Worm (Caenorhabditis elegans) whole organism, young adult: ENCODE measurements around the gene atf-7.

ENCODE experiments used
- B0336.3 ChIP-seq: fragments of 200-800 bp; sonication (Bioruptor generic); IDR thresholded peaks from 2 replicates; pipeline ENCODE4 v1.3.6; 2022; ENCODE audit warnings: missing genetic modification characterization, missing compliant biosample characterization
- C17E4.6 ChIP-seq: fragments of 200-800 bp; sonication (Bioruptor generic); IDR thresholded peaks from 2 replicates; pipeline ENCODE4 v1.3.6; 2022; ENCODE audit warnings: missing genetic modification reagents, missing genetic modification characterization, missing compliant biosample characterization
- D2030.7 ChIP-seq: fragments of 200-800 bp; sonication (Bioruptor generic); IDR thresholded peaks from 2 replicates; pipeline ENCODE4 v1.3.6; 2022; ENCODE audit warnings: missing genetic modification reagents, missing genetic modification characterization, missing compliant biosample characterization
- F52B5.7 ChIP-seq: sonication (generic microtip); optimal IDR thresholded peaks from 2 replicates; lab custom pipeline; 2016; ENCODE audit warnings: mild to moderate bottlenecking, missing genetic modification characterization, missing compliant biosample characterization
- F55B11.4 ChIP-seq: sonication (generic microtip); optimal IDR thresholded peaks from 2 replicates; lab custom pipeline; 2016; ENCODE audit warnings: missing compliant biosample characterization, missing genetic modification characterization, borderline replicate concordance; ENCODE audit not compliant: insufficient read depth
- F57A8.1 ChIP-seq: fragments of 200-800 bp; sonication (Bioruptor generic); optimal IDR thresholded peaks from 2 replicates; lab custom pipeline; 2018; ENCODE audit warnings: mild to moderate bottlenecking, missing genetic modification characterization, moderate library complexity, missing compliant biosample characterization
- K12H6.12 ChIP-seq: fragments of 200-800 bp; sonication (Bioruptor generic); optimal IDR thresholded peaks from 2 replicates; lab custom pipeline; 2018; ENCODE audit warnings: mild to moderate bottlenecking, missing genetic modification characterization, missing compliant biosample characterization
- T07F8.4 ChIP-seq: sonication (generic microtip); optimal IDR thresholded peaks from 2 replicates; lab custom pipeline; 2016; ENCODE audit warnings: mild to moderate bottlenecking, missing genetic modification characterization, moderate library complexity, missing compliant biosample characterization
- T26A5.8 ChIP-seq: sonication (generic microtip); optimal IDR thresholded peaks from 2 replicates; lab custom pipeline; 2016; ENCODE audit warnings: missing genetic modification characterization, missing compliant biosample characterization
- Y56A3A.18 ChIP-seq: fragments of 200-800 bp; sonication (Bioruptor generic); IDR thresholded peaks from 2 replicates; pipeline ENCODE4 v1.3.6; 2022; ENCODE audit warnings: missing genetic modification reagents, missing genetic modification characterization, missing compliant biosample characterization
- attf-3 ChIP-seq: fragments of 200-800 bp; sonication (Bioruptor generic); conservative IDR thresholded peaks from 2 replicates; pipeline ENCODE4 v1.3.6; 2022; ENCODE audit warnings: missing genetic modification reagents, missing genetic modification characterization, missing compliant biosample characterization
- bed-1 ChIP-seq: fragments of 200-800 bp; sonication (Bioruptor generic); IDR thresholded peaks from 2 replicates; pipeline ENCODE4 v1.3.6; 2022; ENCODE audit warnings: missing genetic modification reagents, missing genetic modification characterization, missing compliant biosample characterization
- ccch-3 ChIP-seq: fragments of 200-800 bp; sonication (Bioruptor generic); optimal IDR thresholded peaks from 2 replicates; lab custom pipeline; 2018; ENCODE audit warnings: mild to moderate bottlenecking, missing genetic modification characterization, missing compliant biosample characterization
- ceh-100 ChIP-seq: fragments of 200-800 bp; sonication (Bioruptor generic); IDR thresholded peaks from 2 replicates; pipeline ENCODE4 v1.3.6; 2022; ENCODE audit warnings: missing genetic modification reagents, missing genetic modification characterization, missing compliant biosample characterization
- ceh-27 ChIP-seq: fragments of 200-800 bp; sonication (Bioruptor generic); optimal IDR thresholded peaks from 2 replicates; lab custom pipeline; 2018; ENCODE audit warnings: mild to moderate bottlenecking, missing genetic modification characterization, moderate library complexity, missing compliant biosample characterization
- ceh-79 ChIP-seq: sonication (generic microtip); optimal IDR thresholded peaks from 2 replicates; lab custom pipeline; 2017; ENCODE audit warnings: mild to moderate bottlenecking, missing genetic modification characterization, missing compliant biosample characterization
- ceh-91 ChIP-seq: fragments of 200-800 bp; sonication (Bioruptor generic); IDR thresholded peaks from 2 replicates; pipeline ENCODE4 v1.3.6; 2022; ENCODE audit warnings: missing genetic modification reagents, missing genetic modification characterization, missing compliant biosample characterization
- chd-7 ChIP-seq: sonication (generic microtip); optimal IDR thresholded peaks from 2 replicates; lab custom pipeline; 2016; ENCODE audit warnings: mild to moderate bottlenecking, missing genetic modification characterization, moderate library complexity, missing compliant biosample characterization
- dpff-1 ChIP-seq: sonication (generic microtip); optimal IDR thresholded peaks from 2 replicates; lab custom pipeline; 2017; ENCODE audit warnings: mild to moderate bottlenecking, missing genetic modification characterization, missing compliant biosample characterization
- efl-1 ChIP-seq: fragments of 150-350 bp; optimal IDR thresholded peaks from 2 replicates; lab custom pipeline; 2014; ENCODE audit warnings: missing biosample characterization, missing genetic modification reagents, missing genetic modification characterization
- egrh-3 ChIP-seq: fragments of 200-800 bp; sonication (Bioruptor generic); IDR thresholded peaks from 2 replicates; pipeline ENCODE4 v1.3.6; 2022; ENCODE audit warnings: missing genetic modification reagents, missing genetic modification characterization, missing compliant biosample characterization
- ets-4 ChIP-seq: fragments of 200-800 bp; sonication (Bioruptor generic); optimal IDR thresholded peaks from 2 replicates; lab custom pipeline; 2018; ENCODE audit warnings: mild to moderate bottlenecking, missing genetic modification characterization, missing compliant biosample characterization
- fkh-3 ChIP-seq: sonication (generic microtip); optimal IDR thresholded peaks from 2 replicates; lab custom pipeline; 2016; ENCODE audit warnings: mild to moderate bottlenecking, missing genetic modification characterization, missing compliant biosample characterization
- gei-17 ChIP-seq: fragments of 200-800 bp; sonication (Bioruptor generic); optimal IDR thresholded peaks from 2 replicates; lab custom pipeline; 2018; ENCODE audit warnings: mild to moderate bottlenecking, missing genetic modification characterization, missing compliant biosample characterization
- him-1 ChIP-seq: sonication (generic microtip); optimal IDR thresholded peaks from 2 replicates; lab custom pipeline; 2016; ENCODE audit warnings: missing genotype, missing genetic modification reagents, missing genetic modification characterization, missing compliant biosample characterization
- hlh-12 ChIP-seq: sonication (generic microtip); optimal IDR thresholded peaks from 2 replicates; lab custom pipeline; 2016; ENCODE audit warnings: missing genetic modification characterization, missing compliant biosample characterization
- lin-40 ChIP-seq: sonication (generic microtip); optimal IDR thresholded peaks from 2 replicates; lab custom pipeline; 2016; ENCODE audit warnings: missing genetic modification characterization, mild to moderate bottlenecking, missing compliant biosample characterization, missing genotype, missing genetic modification reagents
- lsy-27 ChIP-seq: sonication (generic microtip); optimal IDR thresholded peaks from 2 replicates; lab custom pipeline; 2017; ENCODE audit warnings: missing genetic modification characterization, mild to moderate bottlenecking, missing compliant biosample characterization, antibody characterized with exemption, missing genotype, borderline replicate concordance; ENCODE audit not compliant: insufficient read depth
- madf-10 ChIP-seq: sonication (generic microtip); optimal IDR thresholded peaks from 2 replicates; lab custom pipeline; 2016; ENCODE audit warnings: mild to moderate bottlenecking, missing genetic modification characterization, missing compliant biosample characterization
- madf-3 ChIP-seq: fragments of 200-800 bp; sonication (Bioruptor generic); IDR thresholded peaks from 2 replicates; pipeline ENCODE4 v1.3.6; 2022; ENCODE audit warnings: missing genetic modification reagents, missing genetic modification characterization, missing compliant biosample characterization
- madf-6 ChIP-seq: fragments of 200-800 bp; sonication (Bioruptor generic); IDR thresholded peaks from 2 replicates; pipeline ENCODE4 v1.3.6; 2022; ENCODE audit warnings: missing genetic modification reagents, missing genetic modification characterization, missing compliant biosample characterization
- mxl-1 ChIP-seq: sonication (generic microtip); optimal IDR thresholded peaks from 2 replicates; lab custom pipeline; 2016; ENCODE audit warnings: missing genetic modification characterization, missing compliant biosample characterization
- nfyb-1 ChIP-seq: fragments of 200-800 bp; sonication (Bioruptor generic); IDR thresholded peaks from 2 replicates; pipeline ENCODE4 v1.3.6; 2022; ENCODE audit warnings: missing genetic modification reagents, missing genetic modification characterization, missing compliant biosample characterization
- nhr-80 ChIP-seq: sonication (generic microtip); optimal IDR thresholded peaks from 2 replicates; lab custom pipeline; 2016; ENCODE audit warnings: missing genetic modification characterization, missing compliant biosample characterization
- nhr-90 ChIP-seq: sonication (generic microtip); optimal IDR thresholded peaks from 2 replicates; lab custom pipeline; 2016; ENCODE audit warnings: missing genotype, mild to moderate bottlenecking, missing genetic modification characterization, missing compliant biosample characterization
- pbrm-1 ChIP-seq: fragments of 200-800 bp; sonication (Bioruptor generic); IDR thresholded peaks from 2 replicates; pipeline ENCODE4 v1.3.6; 2022; ENCODE audit warnings: missing genetic modification reagents, missing genetic modification characterization, missing compliant biosample characterization
- rcor-1 ChIP-seq: fragments of 200-800 bp; sonication (Bioruptor generic); IDR thresholded peaks from 2 replicates; pipeline ENCODE4 v1.3.6; 2022; ENCODE audit warnings: missing genetic modification reagents, missing genetic modification characterization, missing compliant biosample characterization
- rpc-1 ChIP-seq, 2 experiments: fragments of 150-350 bp in 1 of 2; sonication (generic microtip) in 1 of 2; optimal IDR thresholded peaks; 2 replicates each; lab custom pipeline; 2014 to 2018; ENCODE audit warnings: missing biosample characterization in 1 of 2, missing genetic modification characterization in 1 of 2, missing genetic modification reagents in 1 of 2, missing genotype in 1 of 2
- sea-2 ChIP-seq: fragments of 200-800 bp; sonication (Bioruptor generic); IDR thresholded peaks from 2 replicates; pipeline ENCODE4 v1.3.6; 2022; ENCODE audit warnings: missing genetic modification characterization, missing compliant biosample characterization
- snpc-1.1 ChIP-seq: sonication (generic microtip); optimal IDR thresholded peaks from 2 replicates; lab custom pipeline; 2017; ENCODE audit warnings: missing genetic modification characterization, mild to moderate bottlenecking, missing compliant biosample characterization, antibody characterized with exemption, moderate library complexity, missing genotype, missing genetic modification reagents; ENCODE audit not compliant: insufficient read depth
- ztf-22 ChIP-seq: fragments of 200-800 bp; sonication (Bioruptor generic); optimal IDR thresholded peaks from 2 replicates; lab custom pipeline; 2018; ENCODE audit warnings: mild to moderate bottlenecking, missing genetic modification characterization, moderate library complexity, missing compliant biosample characterization
- ztf-28 ChIP-seq: fragments of 200-800 bp; sonication (Bioruptor generic); IDR thresholded peaks from 2 replicates; pipeline ENCODE4 v1.3.6; 2022; ENCODE audit warnings: missing genetic modification reagents, missing genetic modification characterization, missing compliant biosample characterization

Gene atf-7

DNA sequence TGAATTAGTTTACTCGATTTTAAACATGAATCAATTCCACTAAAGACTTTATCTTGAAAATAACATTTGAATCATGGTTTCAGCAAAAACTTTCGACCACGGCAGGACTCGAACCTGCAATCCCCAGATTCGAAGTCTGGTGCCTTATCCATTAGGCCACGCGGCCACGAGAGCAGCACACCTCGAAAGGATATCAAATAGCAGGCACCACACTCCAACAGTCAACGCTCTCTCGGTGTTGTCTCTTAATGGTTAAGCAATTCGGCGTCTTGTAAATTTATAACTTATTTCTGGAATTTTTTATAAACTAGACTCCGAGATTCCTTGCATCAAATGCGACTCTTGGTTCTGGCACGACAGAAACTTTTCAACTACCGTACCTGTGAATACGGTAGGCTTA is 28.1 kb downstream of the atf-7 start (continued):
- TF ChIP-seq lsy-27 (tag; lab: Kevin White, UChicago) (no peak), chd-7 (tag; lab: Kevin White, UChicago) (peak; percentile 64), gei-17 (GFP tag; lab: Kevin White, UChicago) (no peak), Y56A3A.18 (GFP tag; lab: Robert Waterston, UW) (peak; percentile 78; the same call in 1 of the 2 replicates), fkh-3 (tag; lab: Kevin White, UChicago) (peak; percentile 75), D2030.7 (GFP tag; lab: Robert Waterston, UW) (peak; percentile 55)

DNA sequence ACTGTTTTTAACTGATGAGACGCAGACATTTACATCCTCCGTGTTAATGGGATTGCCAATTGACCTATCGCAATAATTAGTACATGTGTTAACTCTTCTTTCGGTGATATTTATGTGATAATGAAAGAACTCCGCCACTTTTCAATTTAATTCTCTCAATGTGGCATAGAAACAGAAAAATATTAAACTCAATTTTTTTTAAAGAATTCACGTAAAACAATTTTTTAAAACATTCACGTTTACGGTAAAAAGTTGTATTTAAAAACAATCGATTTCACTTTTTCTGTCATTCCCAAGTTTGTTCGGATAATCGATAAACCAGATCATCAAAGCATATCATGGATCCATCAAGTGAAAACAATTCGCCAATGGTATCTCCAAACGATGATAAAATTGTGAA is 30.0 kb downstream of the atf-7 start, which contains the start of gene mstr-2:
TSS of gene mstr-2 (plus strand) at position 301 of the 400 bp plus-strand sequence.
- no peak for TF ChIP-seq F57A8.1 (GFP tag; lab: Kevin White, UChicago)
- TF ChIP-seq T07F8.4 (tag; lab: Kevin White, UChicago) = no peak
- TF ChIP-seq attf-3 = no peak
- no peak for TF ChIP-seq ceh-100

DNA sequence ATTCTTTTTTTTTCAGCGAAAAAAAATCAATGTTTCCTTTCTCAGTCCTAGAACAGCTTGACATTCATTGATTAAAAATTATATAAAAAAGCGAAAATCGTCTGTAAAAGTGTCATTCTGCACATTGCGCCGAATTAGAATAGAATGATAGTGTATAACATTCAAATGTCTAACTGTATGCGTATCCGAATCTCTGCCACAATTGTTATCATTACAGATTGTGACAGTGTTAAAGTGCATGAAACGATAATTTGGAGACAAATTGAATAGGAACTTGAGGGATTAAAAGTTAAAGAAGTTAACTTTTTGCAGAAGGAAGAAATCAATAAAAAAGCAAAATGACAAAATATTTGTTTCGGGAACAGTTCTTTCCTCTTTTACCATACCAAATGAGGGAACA is 30.5 kb downstream of the atf-7 start:
- TF ChIP-seq nhr-80 (tag; lab: Kevin White, UChicago) (peak; percentile 72), B0336.3 (GFP tag; lab: Robert Waterston, UW) (no peak)
- TF ChIP-seq, all 124 proteins: peak for 1

DNA sequence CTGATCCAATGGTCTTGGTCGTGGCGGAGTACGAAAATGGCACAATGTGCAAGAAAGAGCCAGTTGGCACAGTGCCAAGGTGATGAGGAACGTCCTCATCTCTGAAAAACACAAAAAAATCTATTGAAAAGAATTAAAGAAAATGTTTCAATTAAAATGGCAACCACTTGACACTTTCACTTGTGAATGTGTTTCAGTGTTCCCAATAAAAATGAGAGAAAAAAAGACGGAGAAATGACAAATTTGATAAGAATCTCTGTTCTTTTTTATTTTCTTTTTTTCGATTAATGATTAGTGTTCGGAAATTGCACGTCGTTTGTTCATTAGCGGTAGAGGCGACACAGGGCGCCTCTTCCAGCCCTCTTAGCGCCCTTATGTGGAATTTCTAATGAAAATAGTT is 31.6 kb downstream of the atf-7 start, which contains the start of gene ndg-4:
TSS of gene ndg-4 (minus strand) at position 101 of the 400 bp plus-strand sequence.
- no peak for TF ChIP-seq ztf-22 (GFP tag; lab: Kevin White, UChicago)
- no peak for TF ChIP-seq ccch-3 (GFP tag; lab: Kevin White, UChicago)
- no peak for TF ChIP-seq mxl-1 (tag; lab: Kevin White, UChicago)
- TF ChIP-seq nhr-90 (tag; lab: Kevin White, UChicago) = no peak
- no peak for TF ChIP-seq K12H6.12 (tag; lab: Kevin White, UChicago)
- no peak for TF ChIP-seq sea-2 (GFP tag; lab: Robert Waterston, UW)
- TF ChIP-seq F55B11.4 (tag; lab: Kevin White, UChicago) = no peak
- TF ChIP-seq bed-1 (GFP tag; lab: Robert Waterston, UW) = no peak
- TF ChIP-seq him-1 (tag; lab: Kevin White, UChicago) = no peak
- no peak for TF ChIP-seq nhr-80 (tag; lab: Kevin White, UChicago)
- no peak for TF ChIP-seq snpc-1.1 (tag; lab: Kevin White, UChicago)
- TF ChIP-seq efl-1 (GFP tag; lab: Kevin White, UChicago) = no peak
- TF ChIP-seq rcor-1 = no peak
- TF ChIP-seq rpc-1 (optimal IDR thresholded peaks at IDR 0.05; lab: Kevin White, UChicago) = no peak
- TF ChIP-seq rpc-1 (tag; optimal IDR thresholded peaks at IDR 0.05; lab: Kevin White, UChicago) = no peak
- TF ChIP-seq T26A5.8 (tag; lab: Kevin White, UChicago) = no peak
- TF ChIP-seq pbrm-1 (GFP tag; lab: Robert Waterston, UW) = no peak
- TF ChIP-seq B0336.3 (GFP tag; lab: Robert Waterston, UW) = no peak
- no peak for TF ChIP-seq madf-6

DNA sequence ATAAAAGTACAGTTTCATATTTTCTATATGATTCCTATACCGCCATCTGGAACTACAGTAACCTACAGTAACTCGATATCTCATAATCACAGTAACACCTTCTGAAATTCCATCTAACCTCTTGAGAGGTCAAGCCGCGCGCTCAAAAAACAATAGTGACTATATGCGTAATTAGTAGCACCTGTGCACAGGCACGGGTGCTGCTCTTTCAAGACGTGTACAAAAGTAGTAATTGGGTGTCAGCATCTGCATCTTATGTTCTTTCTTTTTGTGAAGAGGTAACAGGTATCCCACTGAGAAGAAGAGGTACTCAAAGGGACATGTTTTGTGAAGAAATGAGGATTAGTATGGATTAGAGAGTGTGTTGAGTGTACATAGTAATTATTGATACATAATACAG is 37.5 kb downstream of the atf-7 start:
- no peak for TF ChIP-seq ets-4 (GFP tag; lab: Kevin White, UChicago)
- TF ChIP-seq C17E4.6 = no peak
- TF ChIP-seq B0336.3 (GFP tag; lab: Robert Waterston, UW) = no peak
- no peak for TF ChIP-seq lin-40
- TF ChIP-seq hlh-12 (tag; lab: Kevin White, UChicago) = no peak
- TF ChIP-seq pbrm-1 (GFP tag; lab: Robert Waterston, UW) = no peak
- TF ChIP-seq dpff-1 (tag; lab: Kevin White, UChicago) = no peak
- no peak for TF ChIP-seq egrh-3
- no peak for TF ChIP-seq ceh-27 (GFP tag; lab: Kevin White, UChicago)
- TF ChIP-seq nfyb-1 (GFP tag; lab: Robert Waterston, UW) = no peak
- no peak for TF ChIP-seq madf-3 (GFP tag; lab: Robert Waterston, UW)
- TF ChIP-seq bed-1 (GFP tag; lab: Robert Waterston, UW) = no peak
- no peak for TF ChIP-seq F52B5.7 (tag; lab: Kevin White, UChicago)
- TF ChIP-seq madf-10 = no peak
- no peak for TF ChIP-seq ztf-28
- TF ChIP-seq ceh-91 (GFP tag; lab: Robert Waterston, UW) = no peak
- TF ChIP-seq ceh-79 (tag; lab: Kevin White, UChicago) = no peak
